Worm (Caenorhabditis elegans): ENCODE measurements around the gene glrx-22.

- TF ChIP-seq lin-13 (tag; optimal IDR thresholded peaks at IDR 0.05) (no peak), ztf-11 (tag; optimal IDR thresholded peaks at IDR 0.05) (no peak), sptf-1 (tag; optimal IDR thresholded peaks at IDR 0.05) (no peak), elt-3 (tag; optimal IDR thresholded peaks at IDR 0.05) (no peak), nhr-76 (tag; optimal IDR thresholded peaks at IDR 0.05) (no peak)
Measured at ce11 chrIV:8168660-8169059, 32.4 kb downstream of the glrx-22 start, which contains the start of gene clec-52.

All from whole organism, mixed stage, embryonic.